Fruit fly (Drosophila melanogaster) whole organism, embryonic: ENCODE measurements around the gene Hayan.
A peak's percentile ranks its signal among the peaks of the same experiment; 100 is the strongest.

Experiments
- Adf1 ChIP-seq: fragments of 200-800 bp; sonication (Bioruptor generic); IDR thresholded peaks from 2 replicates; pipeline ENCODE4 v1.3.6; 2022; ENCODE audit warnings: missing biosample characterization, missing genetic modification characterization
- Atf6 ChIP-seq: fragments of 200-800 bp; sonication (Bioruptor generic); IDR thresholded peaks from 2 replicates; pipeline ENCODE4 v1.3.6; 2022; ENCODE audit warnings: missing biosample characterization, missing genetic modification characterization
- CG10366 ChIP-seq: fragments of 200-800 bp; sonication (Bioruptor generic); IDR thresholded peaks from 2 replicates; pipeline ENCODE4 v1.3.6; 2022; ENCODE audit warnings: missing biosample characterization, missing genetic modification characterization
- CG10979 ChIP-seq: fragments of 200-800 bp; sonication (Bioruptor generic); optimal IDR thresholded peaks from 2 replicates; lab custom pipeline; 2018; ENCODE audit warnings: missing biosample characterization, mild to moderate bottlenecking, missing genetic modification characterization, moderate library complexity
- CG11093 ChIP-seq: fragments of 200-800 bp; sonication (Bioruptor generic); IDR thresholded peaks from 3 replicates; pipeline ENCODE4 v1.3.6; 2022; ENCODE audit warnings: missing biosample characterization, missing genetic modification characterization
- CG11398 ChIP-seq: fragments of 200-800 bp; sonication (Bioruptor generic); optimal IDR thresholded peaks from 2 replicates; lab custom pipeline; 2016; ENCODE audit warnings: missing biosample characterization, missing genetic modification characterization
- CG12155 ChIP-seq: fragments of 200-800 bp; sonication (Bioruptor generic); optimal IDR thresholded peaks from 3 replicates; lab custom pipeline; 2016; ENCODE audit warnings: missing biosample characterization, missing genetic modification characterization
- CG15073 ChIP-seq: fragments of 200-800 bp; sonication (Bioruptor generic); optimal IDR thresholded peaks from 2 replicates; lab custom pipeline; 2016; ENCODE audit warnings: missing biosample characterization, missing genetic modification characterization
- CG15601 ChIP-seq: fragments of 200-800 bp; sonication (Bioruptor generic); optimal IDR thresholded peaks from 3 replicates; lab custom pipeline; 2019; ENCODE audit warnings: missing biosample characterization, mild to moderate bottlenecking, missing genetic modification characterization, moderate library complexity
- CG16813 ChIP-seq: fragments of 200-800 bp; sonication (Bioruptor generic); IDR thresholded peaks from 3 replicates; pipeline ENCODE4 v1.3.6; 2022; ENCODE audit warnings: missing biosample characterization, missing genetic modification characterization; ENCODE audit not compliant: partially characterized antibody
- CG17186 ChIP-seq: fragments of 200-800 bp; sonication (Bioruptor generic); optimal IDR thresholded peaks from 3 replicates; lab custom pipeline; 2017; ENCODE audit warnings: missing biosample characterization, missing genetic modification reagents, missing genetic modification characterization
- CG30403 ChIP-seq: fragments of 200-800 bp; sonication (Bioruptor generic); optimal IDR thresholded peaks from 3 replicates; lab custom pipeline; 2016; ENCODE audit warnings: missing biosample characterization, missing genetic modification characterization
- CG30431 ChIP-seq: fragments of 200-800 bp; sonication (Bioruptor generic); optimal IDR thresholded peaks from 2 replicates; lab custom pipeline; 2017; ENCODE audit warnings: missing biosample characterization, missing genetic modification characterization
- CG33213 ChIP-seq: fragments of 200-800 bp; sonication (Bioruptor generic); optimal IDR thresholded peaks from 3 replicates; lab custom pipeline; 2016; ENCODE audit warnings: missing biosample characterization, missing genetic modification characterization
- CG3726 ChIP-seq: fragments of 200-800 bp; sonication (Bioruptor generic); IDR thresholded peaks from 3 replicates; pipeline ENCODE4, ENCODE4 v1.3.6; 2022; ENCODE audit warnings: missing biosample characterization, missing genetic modification characterization
- CG3995 ChIP-seq: fragments of 200-800 bp; sonication (Bioruptor generic); optimal IDR thresholded peaks from 3 replicates; lab custom pipeline; 2016; ENCODE audit warnings: missing biosample characterization, missing genetic modification characterization
- CG4730 ChIP-seq: fragments of 200-800 bp; sonication (Bioruptor generic); IDR thresholded peaks from 2 replicates; pipeline ENCODE4 v1.3.6; 2022; ENCODE audit warnings: missing biosample characterization, missing genetic modification characterization
- CG5953 ChIP-seq: fragments of 200-800 bp; sonication (Bioruptor generic); IDR thresholded peaks from 2 replicates; pipeline ENCODE4 v1.3.6; 2022; ENCODE audit warnings: missing biosample characterization, missing genetic modification characterization
- CG7556 ChIP-seq: fragments of 200-800 bp; sonication (Bioruptor generic); optimal IDR thresholded peaks from 2 replicates; lab custom pipeline; 2017; ENCODE audit warnings: missing biosample characterization, mild to moderate bottlenecking, missing genetic modification characterization
- CG8281 ChIP-seq: fragments of 200-800 bp; sonication (Bioruptor generic); optimal IDR thresholded peaks from 2 replicates; lab custom pipeline; 2018; ENCODE audit warnings: missing biosample characterization, mild to moderate bottlenecking, missing genetic modification characterization, moderate library complexity
- CG8388 ChIP-seq: fragments of 200-800 bp; sonication (Bioruptor generic); optimal IDR thresholded peaks from 2 replicates; lab custom pipeline; 2019; ENCODE audit warnings: missing biosample characterization, mild to moderate bottlenecking, missing genetic modification characterization, moderate library complexity
- CG9797 ChIP-seq: fragments of 200-800 bp; sonication (Bioruptor generic); optimal IDR thresholded peaks from 3 replicates; lab custom pipeline; 2018; ENCODE audit warnings: missing biosample characterization, mild to moderate bottlenecking, missing genetic modification characterization
- D19A ChIP-seq: fragments of 200-800 bp; optimal IDR thresholded peaks from 3 replicates; lab custom pipeline; 2019; ENCODE audit warnings: missing biosample characterization, mild to moderate bottlenecking, missing genetic modification characterization, moderate library complexity
- Ets65A ChIP-seq: fragments of 200-800 bp; sonication (Bioruptor generic); peaks from one replicate; lab custom pipeline; 2016; ENCODE audit warnings: missing biosample characterization, missing genetic modification characterization
- Fer3 ChIP-seq: fragments of 200-800 bp; sonication (Bioruptor generic); optimal IDR thresholded peaks from 2 replicates; lab custom pipeline; 2018; ENCODE audit warnings: missing biosample characterization, mild to moderate bottlenecking, missing genetic modification characterization, moderate library complexity
- H15 ChIP-seq: fragments of 200-800 bp; sonication (Bioruptor generic); IDR thresholded peaks from 3 replicates; pipeline ENCODE4 v1.3.6; 2022; ENCODE audit warnings: missing biosample characterization, missing genetic modification characterization
- Hmx ChIP-seq: fragments of 200-800 bp; sonication (Bioruptor generic); optimal IDR thresholded peaks from 2 replicates; lab custom pipeline; 2016; ENCODE audit warnings: missing biosample characterization, missing genetic modification characterization
- Hr51 ChIP-seq, 2 experiments: fragments of 200-800 bp; sonication (Bioruptor generic); optimal IDR thresholded peaks; 2 replicates in 1 of 2; 3 replicates in 1 of 2; lab custom pipeline; 2016 to 2018; ENCODE audit warnings: missing biosample characterization in 2 of 2, missing genetic modification characterization in 2 of 2, mild to moderate bottlenecking in 1 of 2, moderate library complexity in 1 of 2
- Hsf ChIP-seq: fragments of 200-800 bp; sonication (Bioruptor generic); optimal IDR thresholded peaks from 3 replicates; lab custom pipeline; 2016; ENCODE audit warnings: missing biosample characterization, missing genetic modification characterization
- Mes4 ChIP-seq: fragments of 200-800 bp; sonication (Bioruptor generic); optimal IDR thresholded peaks from 2 replicates; lab custom pipeline; 2016; ENCODE audit warnings: missing biosample characterization, missing genetic modification characterization
- Trl ChIP-seq, 3 experiments: fragments of >200 bp in 2 of 3; fragments of 200-800 bp in 1 of 3; sonication (Bioruptor generic) in 1 of 3; optimal IDR thresholded peaks; 2 replicates in 1 of 3; 3 replicates in 2 of 3; lab custom pipeline; 2016 to 2017; ENCODE audit warnings: missing biosample characterization in 1 of 3, missing genetic modification characterization in 1 of 3
- ac ChIP-seq: fragments of 200-800 bp; sonication (Bioruptor generic); optimal IDR thresholded peaks from 3 replicates; lab custom pipeline; 2017; ENCODE audit warnings: missing biosample characterization, mild to moderate bottlenecking, missing genetic modification characterization
- amos ChIP-seq: fragments of 200-800 bp; sonication (Bioruptor generic); IDR thresholded peaks from 2 replicates; pipeline ENCODE4 v1.3.6; 2022; ENCODE audit warnings: missing biosample characterization, missing genetic modification characterization; ENCODE audit not compliant: partially characterized antibody
- chn ChIP-seq: fragments of 200-800 bp; sonication (Bioruptor generic); optimal IDR thresholded peaks from 2 replicates; lab custom pipeline; 2016; ENCODE audit warnings: missing biosample characterization, missing genetic modification characterization
- croc ChIP-seq: fragments of 200-800 bp; sonication (Bioruptor generic); conservative IDR thresholded peaks from 3 replicates; pipeline ENCODE4 v1.3.6; 2022; ENCODE audit warnings: missing biosample characterization, missing genetic modification characterization
- crp ChIP-seq, 2 experiments: fragments of 200-800 bp; sonication (Bioruptor generic); optimal IDR thresholded peaks; 2 replicates in 1 of 2; 3 replicates in 1 of 2; lab custom pipeline; 2017; ENCODE audit warnings: missing biosample characterization in 2 of 2, missing genetic modification characterization in 2 of 2, mild to moderate bottlenecking in 1 of 2, moderate library complexity in 1 of 2
- da ChIP-seq: fragments of 200-800 bp; sonication (Bioruptor generic); optimal IDR thresholded peaks from 2 replicates; lab custom pipeline; 2016; ENCODE audit warnings: missing biosample characterization, missing genetic modification characterization
- dan ChIP-seq: fragments of 200-800 bp; sonication (Bioruptor generic); IDR thresholded peaks from 2 replicates; pipeline ENCODE4 v1.3.6; 2022; ENCODE audit warnings: missing biosample characterization, missing genetic modification characterization
- disco-r ChIP-seq: fragments of 200-800 bp; sonication (Bioruptor generic); optimal IDR thresholded peaks from 2 replicates; lab custom pipeline; 2016; ENCODE audit warnings: missing biosample characterization, missing genetic modification characterization
- grau ChIP-seq: fragments of 200-800 bp; optimal IDR thresholded peaks from 3 replicates; lab custom pipeline; 2019; ENCODE audit warnings: missing biosample characterization, mild to moderate bottlenecking, missing genetic modification characterization, moderate library complexity
- gsb ChIP-seq: fragments of 200-800 bp; sonication (Bioruptor generic); IDR thresholded peaks from 2 replicates; pipeline ENCODE4 v1.3.6; 2022; ENCODE audit warnings: missing biosample characterization, missing genetic modification characterization
- jing ChIP-seq: fragments of 200-800 bp; sonication (Bioruptor generic); optimal IDR thresholded peaks from 2 replicates; lab custom pipeline; 2018; ENCODE audit warnings: missing biosample characterization, mild to moderate bottlenecking, missing genetic modification characterization
- kah ChIP-seq: fragments of 200-800 bp; sonication (Bioruptor generic); optimal IDR thresholded peaks from 2 replicates; lab custom pipeline; 2018; ENCODE audit warnings: missing biosample characterization, mild to moderate bottlenecking, missing genetic modification characterization
- klu ChIP-seq: fragments of 200-800 bp; sonication (Bioruptor generic); IDR thresholded peaks from 2 replicates; pipeline ENCODE4 v1.3.6; 2022; ENCODE audit warnings: missing biosample characterization, missing genetic modification characterization
- mam ChIP-seq: fragments of 200-800 bp; sonication (Bioruptor generic); optimal IDR thresholded peaks from 3 replicates; lab custom pipeline; 2016; ENCODE audit warnings: missing biosample characterization, missing genetic modification characterization
- tna ChIP-seq: fragments of 200-800 bp; sonication (Bioruptor generic); IDR thresholded peaks from 2 replicates; pipeline ENCODE4 v1.3.6; 2022; ENCODE audit warnings: missing biosample characterization, missing genetic modification characterization; ENCODE audit not compliant: partially characterized antibody
- vfl ChIP-seq: fragments of 200-800 bp; sonication (Bioruptor generic); optimal IDR thresholded peaks from 2 replicates; lab custom pipeline; 2016; ENCODE audit warnings: missing biosample characterization, missing genetic modification characterization
- vnd ChIP-seq: fragments of 200-800 bp; sonication (Bioruptor generic); IDR thresholded peaks from 3 replicates; pipeline ENCODE4 v1.3.6; 2022; ENCODE audit warnings: missing biosample characterization, missing genetic modification characterization; ENCODE audit not compliant: partially characterized antibody

Hayan gene

DNA sequence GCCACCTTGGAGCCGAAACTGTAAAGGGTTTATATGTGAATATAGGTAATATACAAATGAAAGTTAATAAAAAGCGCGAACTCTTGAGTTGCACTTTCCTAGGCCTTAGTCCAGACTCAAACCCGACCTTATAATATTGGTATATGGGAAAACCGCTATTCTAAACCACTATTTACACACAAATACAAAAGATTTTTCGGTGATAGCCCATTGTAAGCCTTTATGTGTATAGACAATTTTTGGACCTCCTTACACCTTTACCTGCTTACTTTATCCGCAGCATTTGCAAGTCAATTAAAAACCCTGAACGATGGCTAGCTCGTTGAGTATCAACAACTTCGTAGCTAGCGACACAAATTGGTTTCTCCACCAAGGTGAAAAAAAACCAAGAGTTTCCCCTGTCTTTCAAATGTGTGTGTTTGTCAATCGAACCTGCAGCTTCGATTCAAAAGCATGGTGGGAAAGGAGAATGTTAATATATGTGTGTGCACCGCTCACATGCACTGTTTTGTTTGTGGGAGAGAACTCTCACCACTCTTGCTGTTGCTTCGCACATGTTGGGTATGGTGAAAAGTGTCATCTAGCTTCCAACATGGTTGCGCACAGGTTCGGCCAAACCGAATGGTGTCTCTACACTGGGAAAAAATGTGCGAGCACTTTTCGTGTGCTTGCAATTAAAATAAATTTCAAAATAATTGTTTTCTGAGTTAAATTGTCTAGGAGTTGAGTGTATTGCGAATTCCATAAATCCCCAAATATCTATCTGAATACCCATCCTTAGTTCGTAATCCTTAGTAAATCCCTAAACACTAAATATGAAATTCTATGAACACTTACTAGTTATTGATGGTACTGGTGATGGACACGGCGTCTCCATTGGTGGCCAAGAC, 23.3 kb upstream of the Hayan start (continued):
- TF ChIP-seq CG10366 (peak; percentile 74), CG9797 (GFP tag; lab: Kevin White, UChicago) (no peak), kah (GFP tag; lab: Kevin White, UChicago) (peak; percentile 1), CG16813 (GFP tag; lab: Robert Waterston, UW) (no peak), da (peak; percentile 25), chn (GFP tag; lab: Kevin White, UChicago) (peak; percentile 78), grau (tag; lab: Kevin White, UChicago) (peak; percentile 63), D19A (tag; lab: Kevin White, UChicago) (peak; percentile 63), dan (GFP tag; lab: Robert Waterston, UW) (no peak), CG4730 (peak; percentile 68), CG3726 (GFP tag; lab: Robert Waterston, UW) (peak; percentile 54; the same call in 1 of the 3 replicates), CG11398 (GFP tag; lab: Kevin White, UChicago) (peak; percentile 48), CG7556 (GFP tag; lab: Kevin White, UChicago) (peak; percentile 77), mam (peak; percentile 60), jing (GFP tag; lab: Kevin White, UChicago) (peak; percentile 31), Fer3 (tag; lab: Kevin White, UChicago) (peak; percentile 67), vnd (GFP tag; lab: Robert Waterston, UW) (no peak), CG5953 (GFP tag; lab: Robert Waterston, UW) (peak; percentile 78), Adf1 (peak; percentile 34; the same call in 1 of the 2 replicates), CG3995 (GFP tag; lab: Kevin White, UChicago) (no peak), disco-r (GFP tag; lab: Kevin White, UChicago) (peak; percentile 77), ac (GFP tag; lab: Kevin White, UChicago) (peak; percentile 14), croc (GFP tag; lab: Robert Waterston, UW) (peak; percentile 51; the same call in 2 of the 3 replicates), Mes4 (GFP tag; lab: Kevin White, UChicago) (peak; percentile 71), amos (GFP tag; lab: Robert Waterston, UW) (no peak), Ets65A (GFP tag; lab: Kevin White, UChicago) (peak; percentile 89), CG8388 (GFP tag; lab: Kevin White, UChicago) (peak; percentile 68), CG15601 (tag; lab: Kevin White, UChicago) (peak; percentile 42), Hsf (GFP tag; lab: Kevin White, UChicago) (peak; percentile 85), CG30403 (GFP tag; lab: Kevin White, UChicago) (peak; percentile 84), CG8281 (tag; lab: Kevin White, UChicago) (no peak), klu (GFP tag; lab: Robert Waterston, UW) (peak; percentile 30; the same call in 1 of the 2 replicates), CG33213 (GFP tag; lab: Kevin White, UChicago) (peak; percentile 84), crp (GFP tag; optimal IDR thresholded peaks at IDR 0.05; lab: Kevin White, UChicago) (peak in 1 of 2 experiments; percentile 21), CG11093 (peak; percentile 32; the same call in 1 of the 3 replicates), tna (no peak), Trl (optimal IDR thresholded peaks at IDR 0.05; lab: Kevin White, UChicago) (no peak), Trl (GFP tag; optimal IDR thresholded peaks at IDR 0.05; lab: Kevin White, UChicago) (peak; percentile 86), Atf6 (GFP tag; lab: Robert Waterston, UW) (peak; percentile 88), gsb (GFP tag; lab: Robert Waterston, UW) (no peak), vfl (GFP tag; lab: Kevin White, UChicago) (peak; percentile 18), CG12155 (GFP tag; lab: Kevin White, UChicago) (peak; percentile 76), CG17186 (GFP tag; lab: Kevin White, UChicago) (peak; percentile 39), Hmx (GFP tag; lab: Kevin White, UChicago) (peak; percentile 15), H15 (GFP tag; lab: Robert Waterston, UW) (peak; percentile 58; the same call in 1 of the 3 replicates), CG10979 (tag; lab: Kevin White, UChicago) (peak; percentile 79), CG15073 (GFP tag; lab: Kevin White, UChicago) (no peak), Hr51 (GFP tag; optimal IDR thresholded peaks at IDR 0.05; lab: Kevin White, UChicago) (peak; percentile 27 to 78), CG30431 (GFP tag; lab: Kevin White, UChicago) (peak; percentile 60)
